Fruit fly (Drosophila melanogaster) whole organism, embryonic: Measurements from ENCODE around the gene CG11374.
A peak's percentile ranks its signal among the peaks of the same experiment; 100 is the strongest.

Experiments used
- ATbp ChIP-seq: fragments of 200-800 bp; sonication (Bioruptor generic); optimal IDR thresholded peaks from 2 replicates; lab custom pipeline; 2017; ENCODE audit warnings: missing biosample characterization, mild to moderate bottlenecking, missing genetic modification characterization, missing genetic modification reagents
- Bgb ChIP-seq: fragments of 200-800 bp; sonication (Bioruptor generic); IDR thresholded peaks from 2 replicates; pipeline ENCODE4 v1.3.6; 2022; ENCODE audit warnings: missing biosample characterization, missing genetic modification characterization; ENCODE audit not compliant: partially characterized antibody
- CG15514 ChIP-seq: fragments of 200-800 bp; sonication (Bioruptor generic); optimal IDR thresholded peaks from 3 replicates; lab custom pipeline; 2017; ENCODE audit warnings: missing biosample characterization, missing genetic modification characterization, mild to moderate bottlenecking, moderate library complexity, missing genetic modification reagents
- CG1603 ChIP-seq: fragments of 200-800 bp; sonication (Bioruptor generic); optimal IDR thresholded peaks from 2 replicates; lab custom pipeline; 2019; ENCODE audit warnings: missing biosample characterization, mild to moderate bottlenecking, missing genetic modification characterization, moderate library complexity
- CG1792 ChIP-seq: fragments of 200-800 bp; sonication (Bioruptor generic); optimal IDR thresholded peaks from 2 replicates; lab custom pipeline; 2016; ENCODE audit warnings: missing biosample characterization, missing genetic modification characterization
- CG2120 ChIP-seq: fragments of 200-800 bp; sonication (Bioruptor generic); optimal IDR thresholded peaks from 3 replicates; lab custom pipeline; 2016; ENCODE audit warnings: missing biosample characterization, missing genetic modification characterization
- CG30020 ChIP-seq: fragments of 200-800 bp; optimal IDR thresholded peaks from 2 replicates; lab custom pipeline; 2019; ENCODE audit warnings: missing biosample characterization, mild to moderate bottlenecking, missing genetic modification characterization, moderate library complexity
- CG3163 ChIP-seq: fragments of 200-800 bp; sonication (Bioruptor generic); optimal IDR thresholded peaks from 3 replicates; lab custom pipeline; 2016; ENCODE audit warnings: missing biosample characterization, missing genetic modification characterization
- CG33213 ChIP-seq: fragments of 200-800 bp; sonication (Bioruptor generic); optimal IDR thresholded peaks from 3 replicates; lab custom pipeline; 2016; ENCODE audit warnings: missing biosample characterization, missing genetic modification characterization
- CG3995 ChIP-seq: fragments of 200-800 bp; sonication (Bioruptor generic); optimal IDR thresholded peaks from 3 replicates; lab custom pipeline; 2016; ENCODE audit warnings: missing biosample characterization, missing genetic modification characterization
- CG42726 ChIP-seq: fragments of 200-800 bp; sonication (Bioruptor generic); IDR thresholded peaks from 2 replicates; pipeline ENCODE4 v1.3.6; 2022; ENCODE audit warnings: missing biosample characterization, missing genetic modification characterization; ENCODE audit not compliant: partially characterized antibody
- CG6791 ChIP-seq: fragments of 200-800 bp; sonication (Bioruptor generic); IDR thresholded peaks from 3 replicates; pipeline ENCODE4 v1.3.6; 2022; ENCODE audit warnings: missing biosample characterization, missing genetic modification characterization; ENCODE audit not compliant: partially characterized antibody
- CG8290 ChIP-seq, 3 experiments: fragments of 200-800 bp; sonication (Bioruptor generic); optimal IDR thresholded peaks; 2 replicates each; lab custom pipeline; 2016 to 2019; ENCODE audit warnings: missing biosample characterization in 3 of 3, missing genetic modification characterization in 3 of 3, mild to moderate bottlenecking in 2 of 3, moderate library complexity in 1 of 3
- CHES-1-like ChIP-seq: fragments of 200-800 bp; sonication (Bioruptor generic); optimal IDR thresholded peaks from 2 replicates; lab custom pipeline; 2016; ENCODE audit warnings: missing biosample characterization, missing genetic modification characterization
- D19A ChIP-seq: fragments of 200-800 bp; optimal IDR thresholded peaks from 3 replicates; lab custom pipeline; 2019; ENCODE audit warnings: missing biosample characterization, mild to moderate bottlenecking, missing genetic modification characterization, moderate library complexity
- Dbx ChIP-seq: fragments of 200-800 bp; sonication (Bioruptor generic); IDR thresholded peaks from 3 replicates; pipeline ENCODE4 v1.3.6; 2022; ENCODE audit warnings: missing biosample characterization, missing genetic modification characterization
- Doc3 ChIP-seq: fragments of 200-800 bp; sonication (Bioruptor generic); IDR thresholded peaks from 3 replicates; pipeline ENCODE4 v1.3.6; 2022; ENCODE audit warnings: missing biosample characterization, missing genetic modification characterization; ENCODE audit not compliant: partially characterized antibody
- Dp ChIP-seq: fragments of 200-800 bp; sonication (Bioruptor generic); optimal IDR thresholded peaks from 2 replicates; lab custom pipeline; 2018; ENCODE audit warnings: missing biosample characterization, mild to moderate bottlenecking, missing genetic modification characterization, moderate library complexity
- Dref ChIP-seq: fragments of 200-800 bp; sonication (Bioruptor generic); IDR thresholded peaks from 2 replicates; pipeline ENCODE4 v1.3.6; 2022; ENCODE audit warnings: missing biosample characterization, missing genetic modification characterization
- E2f2 ChIP-seq: fragments of 200-800 bp; sonication (Bioruptor generic); IDR thresholded peaks from 2 replicates; pipeline ENCODE4 v1.3.6; 2022; ENCODE audit warnings: missing biosample characterization, missing genetic modification characterization
- Ets97D ChIP-seq: fragments of 200-800 bp; sonication (Bioruptor generic); optimal IDR thresholded peaks from 3 replicates; lab custom pipeline; 2016; ENCODE audit warnings: missing biosample characterization, missing genetic modification characterization
- HmgZ ChIP-seq: fragments of 200-800 bp; sonication (Bioruptor generic); optimal IDR thresholded peaks from 2 replicates; lab custom pipeline; 2018; ENCODE audit warnings: missing biosample characterization, mild to moderate bottlenecking, missing genetic modification characterization
- Hsf ChIP-seq: fragments of 200-800 bp; sonication (Bioruptor generic); optimal IDR thresholded peaks from 3 replicates; lab custom pipeline; 2016; ENCODE audit warnings: missing biosample characterization, missing genetic modification characterization
- Lpt ChIP-seq: fragments of >200 bp; optimal IDR thresholded peaks from 2 replicates; lab custom pipeline; 2018; ENCODE audit warnings: missing biosample characterization, missing genetic modification characterization
- Opbp ChIP-seq: fragments of 200-800 bp; sonication (Bioruptor generic); IDR thresholded peaks from 3 replicates; pipeline ENCODE4 v1.3.6; 2022; ENCODE audit warnings: missing biosample characterization, missing genetic modification characterization; ENCODE audit not compliant: partially characterized antibody
- Scr ChIP-seq: fragments of 200-800 bp; sonication (Bioruptor generic); IDR thresholded peaks from 2 replicates; pipeline ENCODE4 v1.3.6; 2022; ENCODE audit warnings: missing biosample characterization, missing genetic modification characterization; ENCODE audit not compliant: partially characterized antibody
- Sry-δ ChIP-seq: fragments of 200-800 bp; sonication (Bioruptor generic); optimal IDR thresholded peaks from 2 replicates; lab custom pipeline; 2016; ENCODE audit warnings: missing biosample characterization, missing genetic modification characterization
- al ChIP-seq: fragments of 200-800 bp; sonication (Bioruptor generic); IDR thresholded peaks from 2 replicates; pipeline ENCODE4 v1.3.6; 2022; ENCODE audit warnings: missing biosample characterization, missing genetic modification characterization
- ash1 ChIP-seq: fragments of 200-800 bp; sonication (Bioruptor generic); optimal IDR thresholded peaks from 2 replicates; lab custom pipeline; 2018; ENCODE audit warnings: missing biosample characterization, mild to moderate bottlenecking, missing genetic modification characterization
- bigmax ChIP-seq: fragments of 200-800 bp; sonication (Bioruptor generic); optimal IDR thresholded peaks from 2 replicates; lab custom pipeline; 2018; ENCODE audit warnings: missing biosample characterization, mild to moderate bottlenecking, missing genetic modification characterization
- cad ChIP-seq: fragments of >200 bp; optimal IDR thresholded peaks from 2 replicates; lab custom pipeline; 2017; ENCODE audit warnings: missing biosample characterization, missing genetic modification characterization
- chinmo ChIP-seq: fragments of 200-800 bp; sonication (Bioruptor generic); IDR thresholded peaks from 4 replicates; pipeline ENCODE4 v1.3.6; 2022; ENCODE audit warnings: missing biosample characterization, missing genetic modification characterization; ENCODE audit not compliant: partially characterized antibody
- crp ChIP-seq, 2 experiments: fragments of 200-800 bp; sonication (Bioruptor generic); optimal IDR thresholded peaks; 2 replicates in 1 of 2; 3 replicates in 1 of 2; lab custom pipeline; 2017; ENCODE audit warnings: missing biosample characterization in 2 of 2, missing genetic modification characterization in 2 of 2, mild to moderate bottlenecking in 1 of 2, moderate library complexity in 1 of 2
- ftz-f1 ChIP-seq: fragments of 200-800 bp; sonication (Bioruptor generic); optimal IDR thresholded peaks from 2 replicates; lab custom pipeline; 2016; ENCODE audit warnings: missing biosample characterization, missing genetic modification characterization
- gro ChIP-seq: fragments of 200-800 bp; sonication (Bioruptor generic); optimal IDR thresholded peaks from 2 replicates; lab custom pipeline; 2016; ENCODE audit warnings: missing biosample characterization, missing genetic modification characterization
- kay ChIP-seq: fragments of 200-800 bp; sonication (Bioruptor generic); optimal IDR thresholded peaks from 2 replicates; lab custom pipeline; 2016; ENCODE audit warnings: missing biosample characterization, missing genetic modification characterization
- nerfin-2 ChIP-seq: fragments of 200-800 bp; sonication (Bioruptor generic); IDR thresholded peaks from 2 replicates; pipeline ENCODE4 v1.3.6; 2022; ENCODE audit warnings: missing biosample characterization, missing genetic modification characterization; ENCODE audit not compliant: partially characterized antibody
- peb ChIP-seq: fragments of 200-800 bp; sonication (Bioruptor generic); IDR thresholded peaks from 2 replicates; pipeline ENCODE4 v1.3.6; 2022; ENCODE audit warnings: missing biosample characterization, missing genetic modification characterization
- pita ChIP-seq: fragments of 200-800 bp; sonication (Bioruptor generic); optimal IDR thresholded peaks from 2 replicates; lab custom pipeline; 2017; ENCODE audit warnings: missing biosample characterization, mild to moderate bottlenecking, missing genetic modification characterization
- pzg ChIP-seq: fragments of 200-800 bp; sonication (Bioruptor generic); optimal IDR thresholded peaks from 3 replicates; lab custom pipeline; 2018; ENCODE audit warnings: missing biosample characterization, mild to moderate bottlenecking, missing genetic modification characterization, moderate library complexity
- row ChIP-seq: fragments of 200-800 bp; sonication (Bioruptor generic); IDR thresholded peaks from 3 replicates; pipeline ENCODE4 v1.3.6; 2022; ENCODE audit warnings: missing biosample characterization, missing genetic modification characterization
- sd ChIP-seq: fragments of 200-800 bp; sonication (Bioruptor generic); optimal IDR thresholded peaks from 3 replicates; lab custom pipeline; 2018; ENCODE audit warnings: missing biosample characterization, mild to moderate bottlenecking, missing genetic modification characterization, moderate library complexity
- sisA ChIP-seq: fragments of 200-800 bp; sonication (Bioruptor generic); IDR thresholded peaks from 2 replicates; pipeline ENCODE4 v1.3.6; 2022; ENCODE audit warnings: missing biosample characterization, missing genetic modification characterization
- stwl ChIP-seq: fragments of 200-800 bp; sonication (Bioruptor generic); optimal IDR thresholded peaks from 3 replicates; lab custom pipeline; 2018; ENCODE audit warnings: missing biosample characterization, mild to moderate bottlenecking, missing genetic modification characterization, moderate library complexity
- trem ChIP-seq: fragments of 200-800 bp; optimal IDR thresholded peaks from 3 replicates; lab custom pipeline; 2019; ENCODE audit warnings: missing biosample characterization, mild to moderate bottlenecking, missing genetic modification characterization, moderate library complexity
- twi ChIP-seq: fragments of 200-800 bp; optimal IDR thresholded peaks from 2 replicates; lab custom pipeline; 2019; ENCODE audit warnings: missing biosample characterization, mild to moderate bottlenecking, missing genetic modification characterization, moderate library complexity
- wek ChIP-seq: fragments of 200-800 bp; sonication (Bioruptor generic); optimal IDR thresholded peaks from 3 replicates; lab custom pipeline; 2018; ENCODE audit warnings: missing biosample characterization, mild to moderate bottlenecking, missing genetic modification characterization, moderate library complexity
- zfh1 ChIP-seq: fragments of 200-800 bp; sonication (Bioruptor generic); IDR thresholded peaks from 3 replicates; pipeline ENCODE4 v1.3.6; 2022; ENCODE audit warnings: missing biosample characterization, missing genetic modification characterization
- zfh2 ChIP-seq: fragments of 200-800 bp; sonication (Bioruptor generic); optimal IDR thresholded peaks from 2 replicates; lab custom pipeline; 2016; ENCODE audit warnings: missing biosample characterization, missing genetic modification characterization

Gene CG11374

DNA sequence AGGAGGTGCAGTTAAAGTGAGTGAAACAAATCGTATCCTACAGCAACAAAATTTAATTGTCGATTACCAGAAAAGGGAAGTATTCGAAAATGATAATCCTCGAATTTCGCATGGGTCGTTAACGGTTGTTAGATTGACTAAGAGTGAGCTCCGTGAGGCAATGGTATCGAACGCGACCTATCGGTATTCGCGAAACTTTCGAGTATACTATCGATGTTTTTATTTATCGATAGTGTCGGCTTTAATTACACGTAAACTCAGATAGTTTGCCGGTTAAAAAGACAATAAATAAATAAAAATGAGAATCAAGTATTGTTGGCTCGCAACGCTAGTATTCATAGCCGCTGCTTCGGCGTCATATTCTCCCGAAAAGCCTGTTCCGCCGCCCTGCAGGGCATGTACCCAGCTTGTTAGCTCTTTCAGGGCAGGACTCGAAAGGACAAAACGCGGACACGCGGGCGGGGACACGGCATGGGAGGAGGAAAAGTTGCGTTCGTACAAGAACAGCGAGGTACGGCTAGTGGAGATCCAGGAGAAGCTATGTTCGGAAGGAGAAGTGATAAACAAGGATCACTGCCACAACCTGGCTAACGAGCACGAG is 26.1 kb downstream of the CG11374 start, which contains the start of gene Creld (continued):
- TF ChIP-seq nerfin-2 (GFP tag; lab: Robert Waterston, UW) (peak; percentile 99), Dbx (peak; percentile 51; the same call in 1 of the 3 replicates), CG3995 (peak; percentile 56), cad (no peak), Sry-δ (GFP tag; lab: Kevin White, UChicago) (peak; percentile 94), row (GFP tag; lab: Robert Waterston, UW) (peak; percentile 45), ash1 (no peak), pita (GFP tag; lab: Kevin White, UChicago) (peak; percentile 47), zfh2 (GFP tag; lab: Kevin White, UChicago) (peak; percentile 18), CG42726 (peak; percentile 100), bigmax (GFP tag; lab: Kevin White, UChicago) (peak; percentile 16), CG1792 (GFP tag; lab: Kevin White, UChicago) (peak; percentile 10), kay (GFP tag; lab: Kevin White, UChicago) (peak; percentile 11), gro (GFP tag; lab: Kevin White, UChicago) (peak; percentile 75), CG15514 (GFP tag; lab: Kevin White, UChicago) (peak; percentile 94), CG33213 (GFP tag; lab: Kevin White, UChicago) (peak; percentile 54), Scr (peak; percentile 99), CG2120 (peak; percentile 9), Opbp (GFP tag; lab: Robert Waterston, UW) (peak; percentile 100), CG3163 (GFP tag; lab: Kevin White, UChicago) (no peak), ATbp (no peak), Bgb (GFP tag; lab: Robert Waterston, UW) (peak; percentile 100), CHES-1-like (GFP tag; lab: Kevin White, UChicago) (peak; percentile 14), peb (GFP tag; lab: Robert Waterston, UW) (no peak), zfh1 (GFP tag; lab: Robert Waterston, UW) (0 out of 3 replicates have a peak, but pooled peaks have one; percentile 22), sd (tag; lab: Kevin White, UChicago) (no peak), CG30020 (peak; percentile 22), al (GFP tag; lab: Robert Waterston, UW) (no peak), HmgZ (tag; lab: Kevin White, UChicago) (peak; percentile 74), Doc3 (GFP tag; lab: Robert Waterston, UW) (peak; percentile 100), ftz-f1 (no peak), Hsf (GFP tag; lab: Kevin White, UChicago) (no peak)
- TF ChIP-seq, all 482 proteins: peak for 92

DNA sequence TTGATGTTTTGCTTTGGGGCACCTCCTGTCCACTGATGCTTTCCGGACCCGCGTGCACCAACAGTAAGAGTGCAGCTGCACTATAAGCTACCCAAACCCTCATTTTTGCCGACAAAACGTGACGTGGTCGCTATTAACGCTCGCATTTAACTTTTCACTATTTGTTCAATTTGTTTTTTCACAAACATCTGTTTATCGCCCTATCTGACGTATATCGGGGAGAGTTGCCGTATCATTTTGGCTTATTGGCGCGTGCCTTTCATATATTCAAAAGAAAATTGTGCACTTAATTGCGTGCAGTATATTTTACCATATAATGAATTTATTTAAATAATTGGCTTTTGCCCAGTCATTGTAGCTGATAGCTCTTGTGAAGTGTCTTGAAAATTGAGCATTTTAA is 30.4 kb downstream of the CG11374 start, which contains the start of the genes Nhe1 and Sam-S:
Gene Nhe1 (minus strand): TSS at position 193 of the 400 bp plus-strand sequence.
Gene Sam-S (plus strand): TSS at position 364 of the 400 bp plus-strand sequence.
- TF ChIP-seq D19A (no peak), crp (GFP tag; optimal IDR thresholded peaks at IDR 0.05; lab: Kevin White, UChicago) (peak in 1 of 2 experiments; percentile 78), chinmo (GFP tag; lab: Robert Waterston, UW) (no peak), Dp (GFP tag; lab: Kevin White, UChicago) (peak; percentile 83), wek (GFP tag; lab: Kevin White, UChicago) (no peak), sisA (no peak), Ets97D (GFP tag; lab: Kevin White, UChicago) (peak; percentile 6), CG6791 (GFP tag; lab: Robert Waterston, UW) (0 out of 3 replicates have a peak, but pooled peaks have one; percentile 27), CG1603 (tag; lab: Kevin White, UChicago) (peak; percentile 8), cad (no peak), trem (tag; lab: Kevin White, UChicago) (peak; percentile 9), stwl (tag; lab: Kevin White, UChicago) (peak; percentile 8), E2f2 (GFP tag; lab: Robert Waterston, UW) (peak; percentile 89), gro (GFP tag; lab: Kevin White, UChicago) (no peak), Lpt (no peak), twi (tag; lab: Kevin White, UChicago) (peak; percentile 15), pzg (GFP tag; lab: Kevin White, UChicago) (peak; percentile 40), CG8290 (GFP tag; optimal IDR thresholded peaks at IDR 0.05; lab: Kevin White, UChicago) (no peak), CG8290 (tag; optimal IDR thresholded peaks at IDR 0.05; lab: Kevin White, UChicago) (no peak), nerfin-2 (GFP tag; lab: Robert Waterston, UW) (0 out of 2 replicates have a peak, but pooled peaks have one; percentile 39), Dref (GFP tag; lab: Robert Waterston, UW) (peak; percentile 55)
